Worm (Caenorhabditis elegans) whole organism, L4 larva: ENCODE measurements around the gene tag-329.

Experiments used
- aha-1 ChIP-seq: fragments of 150-350 bp; peaks from one replicate; lab custom pipeline; 2014; ENCODE audit warnings: missing biosample characterization, missing genetic modification characterization
- lim-7 ChIP-seq: fragments of 200-800 bp; sonication (Bioruptor generic); IDR thresholded peaks from 2 replicates; pipeline ENCODE4 v1.3.6; 2022; ENCODE audit warnings: missing genetic modification characterization, missing compliant biosample characterization
- mxl-2 ChIP-seq: fragments of 200-800 bp; sonication (Bioruptor generic); conservative IDR thresholded peaks from 2 replicates; pipeline ENCODE4 v1.3.6; 2022; ENCODE audit warnings: missing genetic modification reagents, missing genetic modification characterization, missing compliant biosample characterization
- spr-1 ChIP-seq: sonication (generic microtip); optimal IDR thresholded peaks from 2 replicates; lab custom pipeline; 2016; ENCODE audit warnings: mild to moderate bottlenecking, missing genetic modification characterization, missing compliant biosample characterization
- unc-62 ChIP-seq, 3 experiments: fragments of 150-350 bp in 1 of 3; sonication (generic microtip); optimal IDR thresholded peaks in 2 of 3; peaks in 1 of 3; 1 replicate in 1 of 3; 2 replicates in 2 of 3; lab custom pipeline; 2014 to 2017; ENCODE audit warnings: missing biosample characterization in 3 of 3, missing genetic modification characterization in 3 of 3, missing genetic modification reagents in 3 of 3, missing genotype in 1 of 3

Gene tag-329

ce11 chrV:9584263-9584662 lies 49.5 kb downstream of the tag-329 start:
- TF ChIP-seq spr-1 (tag; lab: Kevin White, UChicago) (no peak), lim-7 (GFP tag; lab: Robert Waterston, UW) (no peak), mxl-2 (GFP tag; lab: Robert Waterston, UW) (no peak), aha-1 (tag; lab: Kevin White, UChicago) (peak; percentile 13), unc-62 (GFP tag; optimal IDR thresholded peaks at IDR 0.05 in 1 of 2; lab: Kevin White, UChicago) (peak in 1 of 2 experiments; percentile 62), unc-62 (tag; optimal IDR thresholded peaks at IDR 0.05; lab: Kevin White, UChicago) (no peak)
- TF ChIP-seq, all 104 proteins: peak for 2
